Worm (Caenorhabditis elegans) whole organism, young adult: ENCODE measurements around the gene nhr-35.

Experiments
- F33H1.4 ChIP-seq: fragments of 200-800 bp; sonication (Bioruptor generic); IDR thresholded peaks from 2 replicates; pipeline ENCODE4 v1.3.6; 2022; ENCODE audit warnings: missing genetic modification reagents, missing genetic modification characterization, missing compliant biosample characterization
- F57C9.4 ChIP-seq: sonication (generic microtip); optimal IDR thresholded peaks from 2 replicates; lab custom pipeline; 2017; ENCODE audit warnings: mild to moderate bottlenecking, missing genetic modification characterization, missing compliant biosample characterization
- ceh-79 ChIP-seq: sonication (generic microtip); optimal IDR thresholded peaks from 2 replicates; lab custom pipeline; 2017; ENCODE audit warnings: mild to moderate bottlenecking, missing genetic modification characterization, missing compliant biosample characterization
- chd-7 ChIP-seq: sonication (generic microtip); optimal IDR thresholded peaks from 2 replicates; lab custom pipeline; 2016; ENCODE audit warnings: mild to moderate bottlenecking, missing genetic modification characterization, moderate library complexity, missing compliant biosample characterization
- dpl-1 ChIP-seq: fragments of 150-350 bp; optimal IDR thresholded peaks from 2 replicates; lab custom pipeline; 2014; ENCODE audit warnings: missing biosample characterization, missing genetic modification reagents, missing genetic modification characterization
- him-1 ChIP-seq: sonication (generic microtip); optimal IDR thresholded peaks from 2 replicates; lab custom pipeline; 2016; ENCODE audit warnings: missing genotype, missing genetic modification reagents, missing genetic modification characterization, missing compliant biosample characterization
- lin-40 ChIP-seq: sonication (generic microtip); optimal IDR thresholded peaks from 2 replicates; lab custom pipeline; 2016; ENCODE audit warnings: missing genetic modification characterization, mild to moderate bottlenecking, missing compliant biosample characterization, missing genotype, missing genetic modification reagents
- madf-8 ChIP-seq: fragments of 200-800 bp; sonication (Bioruptor generic); conservative IDR thresholded peaks from 2 replicates; pipeline ENCODE4 v1.3.6; 2022; ENCODE audit warnings: missing genetic modification reagents, missing genetic modification characterization, missing compliant biosample characterization
- nfya-2 ChIP-seq: fragments of 200-800 bp; sonication (Bioruptor generic); IDR thresholded peaks from 2 replicates; pipeline ENCODE4 v1.3.6; 2022; ENCODE audit warnings: missing genetic modification reagents, missing genetic modification characterization, missing compliant biosample characterization
- nhr-90 ChIP-seq: sonication (generic microtip); optimal IDR thresholded peaks from 2 replicates; lab custom pipeline; 2016; ENCODE audit warnings: missing genotype, mild to moderate bottlenecking, missing genetic modification characterization, missing compliant biosample characterization

ce11 chrX:4544543-4544942 lies 12.1 kb downstream of the nhr-35 start, which contains the start of gene C07A12.2:
- TF ChIP-seq dpl-1 (no peak), madf-8 (GFP tag; lab: Robert Waterston, UW) (no peak), lin-40 (tag; lab: Kevin White, UChicago) (no peak), chd-7 (tag; lab: Kevin White, UChicago) (no peak), him-1 (tag; lab: Kevin White, UChicago) (no peak), F33H1.4 (GFP tag; lab: Robert Waterston, UW) (no peak), nhr-90 (tag; lab: Kevin White, UChicago) (no peak), nfya-2 (GFP tag; lab: Robert Waterston, UW) (no peak), ceh-79 (tag; lab: Kevin White, UChicago) (no peak), F57C9.4 (tag; lab: Kevin White, UChicago) (no peak)
